Worm (Caenorhabditis elegans) whole organism, midembryonic: Measurements from ENCODE around the gene sre-5.
A peak's percentile ranks its signal among the peaks of the same experiment; 100 is the strongest.

ENCODE experiments used
- klf-2 ChIP-seq: fragments of 200-800 bp; sonication (Bioruptor generic); conservative IDR thresholded peaks from 2 replicates; pipeline ENCODE4 v1.3.6; 2022; ENCODE audit warnings: missing genetic modification reagents, missing genetic modification characterization, missing compliant biosample characterization
- tab-1 ChIP-seq: fragments of 200-800 bp; sonication (Bioruptor generic); IDR thresholded peaks from 2 replicates; pipeline ENCODE4 v1.3.6; 2022; ENCODE audit warnings: missing genetic modification characterization, missing compliant biosample characterization
- ztf-23 ChIP-seq: fragments of 200-800 bp; sonication (Bioruptor generic); IDR thresholded peaks from 2 replicates; pipeline ENCODE4 v1.3.6; 2022; ENCODE audit warnings: missing genetic modification reagents, missing genetic modification characterization, missing compliant biosample characterization
- ztf-29 ChIP-seq: fragments of 200-800 bp; sonication (Bioruptor generic); IDR thresholded peaks from 2 replicates; pipeline ENCODE4 v1.3.6; 2022; ENCODE audit warnings: missing genetic modification reagents, missing genetic modification characterization, missing compliant biosample characterization

DNA sequence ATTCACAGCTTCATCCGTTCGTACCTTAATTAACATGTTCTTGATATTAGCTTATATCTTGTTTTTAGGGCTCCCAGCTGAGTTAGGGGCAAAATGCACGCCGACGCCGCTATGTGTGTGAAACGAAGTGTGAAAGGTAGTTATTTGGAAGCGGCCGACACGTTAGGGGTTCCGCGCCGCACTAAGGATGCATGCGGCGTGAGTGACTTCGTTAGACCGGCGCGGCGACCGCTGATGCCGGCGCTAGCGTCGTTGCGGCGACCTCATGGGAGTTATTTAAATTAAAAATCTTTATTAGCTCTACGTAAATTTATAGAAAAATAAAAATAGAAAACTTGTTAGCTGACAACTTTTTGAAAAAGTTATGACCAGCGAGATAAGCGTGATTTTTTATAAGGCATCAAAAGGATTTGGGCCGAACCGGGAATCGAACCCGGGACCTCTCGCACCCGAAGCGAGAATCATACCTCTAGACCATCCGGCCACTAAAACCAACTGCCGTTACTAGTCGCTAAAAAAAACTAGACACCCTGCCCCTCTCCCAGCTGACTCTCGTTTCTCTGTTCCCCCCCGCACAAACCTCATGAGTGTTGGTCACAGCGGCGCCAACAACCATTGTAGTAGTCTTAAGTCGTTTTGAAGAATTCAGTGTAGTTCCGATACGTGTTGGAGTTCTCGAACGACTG is 13.1 kb upstream of the sre-5 start:
- peak; percentile 85 for TF ChIP-seq tab-1 (GFP tag; lab: Robert Waterston, UW)
- TF ChIP-seq ztf-29 (GFP tag; lab: Robert Waterston, UW): peak; percentile 65; the same call in 1 of the 2 replicates
- 0 out of 2 replicates have a peak, but pooled peaks have one; percentile 26 for TF ChIP-seq klf-2 (GFP tag; lab: Robert Waterston, UW)
- peak; percentile 61; the same call in 1 of the 2 replicates for TF ChIP-seq ztf-23 (GFP tag; lab: Robert Waterston, UW)
